Worm (Caenorhabditis elegans): Measurements from ENCODE around the gene F45H10.2.

- TF ChIP-seq pha-4 (tag; optimal IDR thresholded peaks at IDR 0.05) (no peak), rnt-1 (tag; optimal IDR thresholded peaks at IDR 0.05) (no peak), fkh-10 (GFP tag; optimal IDR thresholded peaks at IDR 0.05) (no peak), nhr-11 (tag; optimal IDR thresholded peaks at IDR 0.05) (no peak), pros-1 (tag; optimal IDR thresholded peaks at IDR 0.05) (no peak), unc-86 (tag; optimal IDR thresholded peaks at IDR 0.05) (no peak), sdc-2 (tag; optimal IDR thresholded peaks at IDR 0.05) (no peak), K02D7.2 (tag; optimal IDR thresholded peaks at IDR 0.05) (no peak), hlh-30 (tag; optimal IDR thresholded peaks at IDR 0.05; ENCODE audit: insufficient read depth) (no peak), ama-1 (optimal IDR thresholded peaks at IDR 0.05) (no peak), ceh-2 (tag; optimal IDR thresholded peaks at IDR 0.05) (no peak), ceh-34 (tag; optimal IDR thresholded peaks at IDR 0.05) (no peak)
Observed at ce11 chrII:13491254-13491889, 1.5 kb downstream of the F45H10.2 start, which contains the start of gene alh-7.
